Worm (Caenorhabditis elegans) whole organism, L4 larva: ENCODE results near the gene nhr-149.

Experiments
- T20F7.1 ChIP-seq: fragments of 200-800 bp; sonication (Bioruptor generic); optimal IDR thresholded peaks from 2 replicates; lab custom pipeline; 2018; ENCODE audit warnings: mild to moderate bottlenecking, missing genetic modification characterization, missing compliant biosample characterization
- aly-2 ChIP-seq: sonication (generic microtip); optimal IDR thresholded peaks from 2 replicates; lab custom pipeline; 2018; ENCODE audit warnings: missing biosample characterization, missing genetic modification characterization
- gei-8 ChIP-seq: fragments of 200-800 bp; sonication (Bioruptor generic); optimal IDR thresholded peaks from 2 replicates; lab custom pipeline; 2018; ENCODE audit warnings: mild to moderate bottlenecking, missing genetic modification characterization, missing compliant biosample characterization
- lin-39 ChIP-seq: fragments of 150-350 bp; optimal IDR thresholded peaks from 2 replicates; lab custom pipeline; 2014; ENCODE audit warnings: missing biosample characterization, missing genetic modification reagents, missing genetic modification characterization
- nhr-25 ChIP-seq: sonication (generic microtip); optimal IDR thresholded peaks from 2 replicates; lab custom pipeline; 2017; ENCODE audit warnings: missing genetic modification characterization, mild to moderate bottlenecking, missing compliant biosample characterization, antibody characterized with exemption, moderate library complexity, borderline replicate concordance; ENCODE audit not compliant: insufficient read depth
- pqm-1 ChIP-seq: sonication (generic microtip); optimal IDR thresholded peaks from 2 replicates; lab custom pipeline; 2017; ENCODE audit warnings: missing biosample characterization, missing genetic modification characterization
- snpc-4 ChIP-seq: fragments of 150-350 bp; optimal IDR thresholded peaks from 2 replicates; lab custom pipeline; 2014; ENCODE audit warnings: missing biosample characterization, missing genetic modification characterization

ce11 chrV:7325285-7325684 is 24.2 kb downstream of the nhr-149 start, which contains the start of gene srx-92:
- TF ChIP-seq aly-2 (tag; lab: Kevin White, UChicago) = no peak
- no peak for TF ChIP-seq nhr-25 (tag; lab: Kevin White, UChicago)
- TF ChIP-seq gei-8 (GFP tag; lab: Kevin White, UChicago) = no peak
- TF ChIP-seq snpc-4 = no peak
- TF ChIP-seq T20F7.1 (GFP tag; lab: Kevin White, UChicago) = no peak
- TF ChIP-seq lin-39 (tag; lab: Kevin White, UChicago) = no peak
- TF ChIP-seq pqm-1 (tag; lab: Kevin White, UChicago) = no peak
